Worm (Caenorhabditis elegans): ENCODE measurements around the gene C54E10.7.

DNA sequence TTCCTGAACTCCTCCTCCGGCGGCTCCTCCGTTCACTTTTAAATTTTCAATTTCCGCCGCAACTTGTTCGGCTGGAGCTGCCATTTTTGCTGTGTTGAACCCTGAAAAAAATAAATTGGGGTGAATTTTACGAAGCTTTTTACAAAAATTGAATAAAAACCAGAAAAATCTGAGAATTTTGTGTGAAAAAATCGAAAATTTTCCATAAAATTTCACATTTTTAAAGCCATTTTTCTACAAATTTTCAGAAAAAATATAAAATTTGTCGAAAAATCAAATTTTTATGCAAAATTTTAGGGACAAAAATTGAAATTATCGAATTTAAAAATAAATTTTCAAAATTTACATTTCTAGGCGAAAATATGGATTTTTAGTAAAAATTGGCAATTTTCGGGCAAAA, 47.7 kb downstream of the C54E10.7 start, which contains the start of gene wars-1:
- TF ChIP-seq flt-1 (GFP tag; IDR thresholded peaks at IDR 0.05) = no peak
- no peak for TF ChIP-seq ama-1 (optimal IDR thresholded peaks at IDR 0.05)
- TF ChIP-seq tbx-11 (GFP tag; IDR thresholded peaks at IDR 0.05) = no peak
- TF ChIP-seq hmg-4 (GFP tag; optimal IDR thresholded peaks at IDR 0.05) = no peak
- no peak for TF ChIP-seq F13C5.2 (tag; optimal IDR thresholded peaks at IDR 0.05)
- TF ChIP-seq pes-1 (GFP tag; IDR thresholded peaks at IDR 0.05) = no peak

Measured in whole organism, early embryonic.